Fruit fly (Drosophila melanogaster): ENCODE measurements around the gene SdhD.

Gene SdhD

dm6 chr3R:23714852-23715251 lies 45.5 kb downstream of the SdhD start (continued):
- no peak for TF ChIP-seq CG10565 (GFP tag; optimal IDR thresholded peaks at IDR 0.05)
- TF ChIP-seq run (tag; optimal IDR thresholded peaks at IDR 0.05), result no peak
- TF ChIP-seq lmd (GFP tag; IDR thresholded peaks at IDR 0.05), result no peak

- TF ChIP-seq Eip74EF (GFP tag; optimal IDR thresholded peaks at IDR 0.05) (peak in 1 of 2 experiments; percentile 48), pho (GFP tag; optimal IDR thresholded peaks at IDR 0.05) (no peak), Ets65A (GFP tag) (peak; percentile 94), trh (GFP tag; optimal IDR thresholded peaks at IDR 0.05) (no peak), CG5180 (GFP tag; optimal IDR thresholded peaks at IDR 0.05) (no peak), CG18262 (tag; optimal IDR thresholded peaks at IDR 0.05) (peak; percentile 35), NC2α (GFP tag; optimal IDR thresholded peaks at IDR 0.05) (no peak), CG10209 (GFP tag; optimal IDR thresholded peaks at IDR 0.05) (peak; percentile 57), CG13775 (GFP tag; optimal IDR thresholded peaks at IDR 0.05) (peak; percentile 46), CG7271 (tag; optimal IDR thresholded peaks at IDR 0.05) (peak; percentile 34), CG34224 (GFP tag; IDR thresholded peaks at IDR 0.05; ENCODE audit: partially characterized antibody) (no peak), prd (optimal IDR thresholded peaks at IDR 0.05) (no peak), prd (GFP tag; IDR thresholded peaks at IDR 0.05) (peak; percentile 77), CG14965 (GFP tag; optimal IDR thresholded peaks at IDR 0.05; ENCODE audit: borderline replicate concordance) (no peak), CG16813 (GFP tag; IDR thresholded peaks at IDR 0.05; ENCODE audit: partially characterized antibody) (no peak), YL-1 (GFP tag; optimal IDR thresholded peaks at IDR 0.05) (no peak), jing (GFP tag; optimal IDR thresholded peaks at IDR 0.05) (peak; percentile 29), CG2712 (tag; optimal IDR thresholded peaks at IDR 0.05) (peak; percentile 62), fd64A (GFP tag; optimal IDR thresholded peaks at IDR 0.05) (peak; percentile 5), usp (GFP tag; optimal IDR thresholded peaks at IDR 0.05) (no peak), gcm (GFP tag; optimal IDR thresholded peaks at IDR 0.05) (peak; percentile 41), CG11695 (GFP tag; IDR thresholded peaks at IDR 0.05) (peak; percentile 39; the same call in 1 of the 3 replicates), CG10462 (GFP tag; optimal IDR thresholded peaks at IDR 0.05) (peak; percentile 50), nerfin-2 (GFP tag; IDR thresholded peaks at IDR 0.05; ENCODE audit: partially characterized antibody) (no peak), CG33213 (GFP tag; optimal IDR thresholded peaks at IDR 0.05) (peak; percentile 30), CTCF (GFP tag; optimal IDR thresholded peaks at IDR 0.05) (peak; percentile 9), pzg (GFP tag; optimal IDR thresholded peaks at IDR 0.05) (no peak), zf30C (GFP tag; optimal IDR thresholded peaks at IDR 0.05) (peak; percentile 55), Elba2 (GFP tag; optimal IDR thresholded peaks at IDR 0.05) (no peak), Hmx (GFP tag; optimal IDR thresholded peaks at IDR 0.05) (peak; percentile 22), B-H2 (GFP tag; optimal IDR thresholded peaks at IDR 0.05) (no peak), dan (GFP tag; IDR thresholded peaks at IDR 0.05) (no peak), CG34422 (GFP tag; IDR thresholded peaks at IDR 0.05) (peak; percentile 60), CG12744 (GFP tag; optimal IDR thresholded peaks at IDR 0.05) (peak; percentile 18), PHDP (tag; optimal IDR thresholded peaks at IDR 0.05) (peak; percentile 72), tx (GFP tag; optimal IDR thresholded peaks at IDR 0.05) (no peak), E2f2 (GFP tag; IDR thresholded peaks at IDR 0.05) (peak; percentile 39; the same call in 1 of the 2 replicates), Max (GFP tag; optimal IDR thresholded peaks at IDR 0.05) (peak; percentile 62), dati (GFP tag; IDR thresholded peaks at IDR 0.05) (no peak), CG17802 (tag; optimal IDR thresholded peaks at IDR 0.05) (peak; percentile 8), Blimp-1 (GFP tag; optimal IDR thresholded peaks at IDR 0.05) (peak; percentile 69), Gsc (GFP tag; IDR thresholded peaks at IDR 0.05) (no peak), amos (GFP tag; IDR thresholded peaks at IDR 0.05; ENCODE audit: partially characterized antibody) (no peak), Lim3 (GFP tag; IDR thresholded peaks at IDR 0.05) (peak; percentile 57), CG10979 (tag; optimal IDR thresholded peaks at IDR 0.05) (peak; percentile 67), CG16779 (GFP tag; IDR thresholded peaks at IDR 0.05) (no peak), Ssrp (tag; optimal IDR thresholded peaks at IDR 0.05) (peak; percentile 71)
Measured at dm6 chr3R:23713901-23714300, 46.5 kb downstream of the SdhD start.

Data from whole organism, embryonic.